Worm (Caenorhabditis elegans) whole organism, dauer: ENCODE results near the gene C03B1.9.

Source experiments
- unc-62 ChIP-seq: sonication (generic microtip); optimal IDR thresholded peaks from 2 replicates; lab custom pipeline; 2017; ENCODE audit warnings: missing biosample characterization, missing genetic modification reagents, missing genetic modification characterization

The C03B1.9 gene

DNA sequence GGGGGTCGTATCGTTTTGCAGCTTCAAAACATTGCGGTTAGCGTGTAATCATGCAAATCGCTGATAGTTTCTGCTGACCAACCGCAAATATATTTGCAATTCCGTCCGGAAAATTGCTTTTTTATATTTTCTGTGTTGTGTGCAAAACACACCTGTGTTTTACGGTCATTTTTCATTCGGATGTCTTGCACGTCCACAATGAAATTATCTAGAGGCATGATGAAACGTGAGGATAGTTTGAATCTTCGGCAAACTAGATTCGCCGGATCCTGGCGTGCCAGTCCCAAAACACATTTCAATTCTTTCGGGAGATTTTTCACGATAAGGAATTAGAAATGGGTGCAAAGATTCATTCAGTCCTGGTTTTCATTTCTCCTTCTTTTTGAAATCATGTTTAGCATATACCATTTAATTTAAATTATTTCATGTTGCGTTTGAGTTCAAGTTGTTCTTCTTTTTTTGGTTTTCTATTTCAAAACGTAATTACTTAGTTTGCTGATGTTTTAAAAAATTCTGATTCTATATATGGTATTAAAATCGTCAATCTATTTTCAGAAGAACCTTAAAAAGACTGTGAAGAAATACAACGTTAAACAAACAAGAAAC is 8.2 kb upstream of the C03B1.9 start, which contains the start of gene C03B1.5:
C03B1.5 (plus strand) TSS at position 556 of the 606 bp plus-strand sequence.
- no peak for TF ChIP-seq unc-62

DNA sequence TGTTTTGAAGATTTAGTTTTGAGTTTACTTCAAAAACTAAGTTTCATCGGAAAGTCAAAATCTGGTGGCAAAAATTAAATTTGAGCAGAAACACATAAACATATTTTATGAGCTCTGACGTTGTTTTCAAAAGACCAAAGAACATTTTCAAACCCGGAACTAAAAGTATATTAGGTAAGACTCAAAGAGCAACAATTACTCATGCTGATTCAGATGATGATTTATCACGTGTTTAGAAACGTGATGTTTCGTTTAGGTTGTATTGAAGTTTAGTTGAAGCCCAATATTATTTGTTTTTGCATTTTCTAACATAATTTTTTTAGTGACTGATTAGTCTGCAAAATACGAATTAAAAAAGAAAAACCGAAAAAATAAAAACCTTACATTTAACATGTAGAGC is 6.8 kb upstream of the C03B1.9 start:
- no peak for TF ChIP-seq unc-62

DNA sequence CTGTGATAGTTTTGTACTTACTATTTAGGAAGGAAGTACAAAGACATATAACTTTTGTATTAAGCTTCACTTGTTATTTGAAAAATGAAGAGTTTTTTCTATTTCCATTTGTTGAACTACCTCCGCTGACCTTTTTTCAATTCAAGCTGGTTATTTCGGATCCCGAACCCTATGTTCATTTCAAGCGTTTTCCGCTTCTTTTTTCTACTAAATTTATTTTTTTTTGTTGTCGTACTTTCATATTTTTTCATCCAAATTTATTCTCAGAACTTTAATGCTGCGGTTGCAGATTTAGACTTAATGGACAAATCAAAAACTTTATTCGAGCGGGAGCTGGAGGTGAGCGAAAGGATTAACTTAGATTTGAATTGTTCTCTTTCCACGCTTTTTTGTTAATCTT is 3.1 kb upstream of the C03B1.9 start, which contains the start of gene C03B1.6:
C03B1.6 (plus strand) TSS at position 301 of the 400 bp plus-strand sequence.
- no peak for TF ChIP-seq unc-62

DNA sequence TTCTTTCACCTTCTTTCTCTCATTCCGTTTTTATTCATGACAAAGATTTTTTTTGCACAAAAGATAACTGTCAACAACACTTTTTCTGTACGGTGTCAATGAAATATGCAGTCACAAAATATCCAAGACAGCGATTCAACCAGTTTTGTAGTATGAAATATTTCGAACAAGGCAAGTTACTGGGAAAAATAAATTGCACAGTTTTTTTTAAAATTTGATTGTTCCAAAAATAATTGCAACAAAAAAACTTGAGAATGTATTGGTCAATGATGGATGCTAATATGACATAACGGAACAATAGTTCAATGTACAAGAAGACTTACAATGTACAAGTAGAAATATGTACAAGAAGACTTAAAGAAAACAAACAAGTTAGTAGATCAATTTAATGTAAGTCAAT is 1.1 kb downstream of the C03B1.9 start:
- no peak for TF ChIP-seq unc-62

DNA sequence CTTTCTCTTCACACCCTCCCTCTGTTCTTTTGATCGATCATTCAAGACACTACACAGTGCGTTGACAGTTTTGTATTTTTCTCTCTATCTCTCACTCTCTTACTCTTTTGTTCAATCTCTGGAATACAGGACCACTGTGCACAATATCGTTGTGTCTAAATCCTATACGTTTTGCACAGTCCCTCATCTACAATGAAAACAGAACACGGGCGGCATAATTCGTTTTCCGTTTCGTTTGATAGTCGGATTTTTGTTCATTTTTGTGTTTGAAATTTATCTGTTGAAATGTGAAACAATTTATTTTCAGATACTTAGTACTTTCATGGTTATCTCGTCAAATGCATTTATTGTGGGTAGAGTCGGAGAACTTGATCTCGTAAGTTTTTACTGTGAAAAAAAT is 5.4 kb downstream of the C03B1.9 start, which contains the start of gene C03B1.7:
C03B1.7 (plus strand) TSS at position 301 of the 400 bp plus-strand sequence.
- no peak for TF ChIP-seq unc-62

DNA sequence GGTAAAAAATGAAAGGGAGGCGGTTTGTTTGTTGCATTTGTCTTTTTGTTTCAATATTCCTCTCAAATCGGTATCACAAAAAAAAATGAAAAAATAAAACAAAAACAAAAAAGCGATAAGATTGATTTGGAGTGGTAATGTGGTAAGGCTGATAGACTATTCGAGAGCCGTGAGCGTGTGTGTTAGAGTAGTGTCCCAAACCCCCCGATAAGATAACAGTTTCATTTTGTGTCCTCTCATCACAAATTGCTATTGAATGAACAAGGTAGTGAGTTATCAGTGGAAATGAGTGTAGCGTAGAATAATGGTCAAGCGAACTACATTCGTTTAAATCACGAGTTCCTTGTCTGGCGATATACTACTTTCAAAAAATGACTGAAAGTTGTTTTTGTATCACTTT is 8.5 kb downstream of the C03B1.9 start:
- no peak for TF ChIP-seq unc-62

DNA sequence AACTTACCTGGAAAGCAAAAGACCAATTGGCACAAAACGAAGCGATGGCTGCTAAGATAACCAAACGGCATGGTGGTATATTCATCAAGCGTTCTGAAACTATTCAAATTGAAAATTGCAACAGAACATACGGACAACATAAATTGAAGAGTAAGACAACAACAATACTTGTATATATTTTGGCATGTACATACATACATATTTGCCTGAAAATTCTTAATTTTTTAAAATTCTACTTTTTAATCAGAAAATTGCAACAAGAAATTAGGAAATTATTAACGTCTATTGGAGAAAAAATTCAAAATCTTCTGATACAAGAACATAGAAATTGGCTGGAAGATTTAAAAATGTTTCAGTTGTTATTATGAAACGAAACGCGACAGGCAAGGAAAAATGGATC is 9.0 kb downstream of the C03B1.9 start, which contains the start of gene C03B1.13:
C03B1.13 (minus strand) TSS at position 101 of the 400 bp plus-strand sequence.
- no peak for TF ChIP-seq unc-62

DNA sequence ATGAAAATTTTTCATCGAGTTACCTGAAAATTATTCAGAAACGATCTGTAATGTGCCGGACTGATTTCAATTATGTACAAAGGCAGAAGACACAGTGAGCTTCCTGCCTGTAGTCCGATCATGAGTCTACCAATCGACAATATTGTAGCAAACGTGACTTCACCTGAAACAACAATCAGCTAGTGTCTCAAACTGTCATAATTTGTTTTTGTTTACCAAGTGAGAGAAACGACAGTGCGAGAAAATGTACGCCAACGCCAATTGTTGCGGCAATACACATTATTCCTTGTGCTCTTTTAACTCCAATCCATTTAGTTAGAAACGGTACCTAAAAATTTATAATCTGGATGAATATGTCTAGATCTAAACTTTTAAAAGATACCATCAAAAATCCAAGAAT is 9.6 kb downstream of the C03B1.9 start:
- TF ChIP-seq unc-62 = no peak

DNA sequence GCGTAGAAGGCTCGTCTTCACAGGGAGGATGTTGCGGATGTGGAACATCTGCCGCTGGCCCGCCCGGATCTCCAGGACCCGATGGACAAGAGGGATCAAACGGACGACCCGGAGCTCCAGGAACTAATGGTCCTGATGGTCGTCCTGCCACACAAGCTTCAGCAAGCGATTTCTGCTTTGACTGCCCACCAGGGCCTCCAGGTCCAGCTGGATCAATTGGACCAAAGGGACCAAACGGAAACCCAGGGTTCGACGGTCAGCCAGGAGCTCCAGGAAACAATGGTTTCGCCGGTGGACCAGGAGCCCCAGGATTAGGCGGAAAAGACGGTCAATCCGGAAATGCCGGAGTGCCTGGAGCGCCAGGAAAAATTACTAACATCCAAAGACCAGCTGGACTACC is 12.3 kb downstream of the C03B1.9 start:
- no peak for TF ChIP-seq unc-62

DNA sequence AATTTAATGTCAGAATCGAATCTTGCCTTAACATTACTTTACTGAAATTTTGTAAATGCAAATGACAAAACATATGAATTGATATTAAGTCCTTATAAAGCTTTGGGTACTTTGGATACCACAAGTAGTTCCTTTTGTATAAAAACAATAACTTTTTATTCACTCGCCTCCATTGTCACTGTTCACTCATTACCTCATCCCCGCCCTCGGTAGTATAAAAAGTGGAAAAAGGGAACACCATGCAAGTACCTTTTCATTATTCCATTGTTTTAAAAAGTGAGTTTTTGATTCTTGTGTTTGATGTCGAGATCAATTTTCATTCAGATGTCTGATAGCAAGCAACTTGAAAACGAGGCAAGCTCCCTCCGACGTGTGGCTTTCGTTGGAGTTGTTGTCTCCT is 12.9 kb downstream of the C03B1.9 start, which contains the start of gene col-171:
col-171 (plus strand) TSS at position 301 of the 400 bp plus-strand sequence.
- TF ChIP-seq unc-62 = no peak

DNA sequence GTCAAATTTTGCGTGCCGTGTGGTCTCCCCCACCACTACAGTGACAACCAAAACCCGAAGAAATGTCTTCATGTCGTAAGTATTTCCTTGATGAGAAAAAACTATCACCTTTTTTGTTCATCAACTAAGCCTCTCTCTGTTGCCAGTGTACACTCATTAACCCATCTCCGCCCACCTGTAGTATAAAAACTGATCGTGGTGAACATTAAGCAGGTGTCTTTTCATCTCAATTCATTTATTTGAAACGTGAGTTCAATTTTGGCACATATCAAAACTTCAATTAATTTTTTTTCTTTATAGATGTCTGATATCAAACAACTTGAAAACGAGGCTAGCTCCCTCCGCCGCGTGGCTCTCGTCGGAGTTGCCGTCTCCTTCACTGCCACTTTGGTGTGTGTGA is 15.5 kb downstream of the C03B1.9 start, which contains the start of gene col-170:
col-170 (plus strand) TSS at position 301 of the 400 bp plus-strand sequence.
- no peak for TF ChIP-seq unc-62

DNA sequence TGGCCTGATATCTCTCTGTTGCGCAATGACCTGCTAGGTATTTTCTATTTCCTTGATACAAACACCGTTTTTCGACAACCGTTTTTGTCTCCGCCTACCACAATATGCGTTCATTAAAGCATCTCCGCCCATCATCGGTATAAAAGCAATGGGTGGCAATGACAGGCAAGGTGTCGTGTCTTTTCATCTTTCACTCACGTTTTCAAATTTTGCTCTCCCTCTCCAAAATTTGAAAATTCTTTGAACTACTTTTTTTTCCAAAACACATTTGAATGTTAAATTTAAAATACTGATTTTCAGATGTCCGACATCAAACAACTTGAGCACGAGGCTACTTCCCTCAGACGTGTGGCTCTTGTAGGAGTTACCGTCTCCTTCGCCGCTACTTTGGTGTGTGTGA is 18.1 kb downstream of the C03B1.9 start, which contains the start of gene col-169:
col-169 (plus strand) TSS at position 301 of the 400 bp plus-strand sequence.
- no peak for TF ChIP-seq unc-62

DNA sequence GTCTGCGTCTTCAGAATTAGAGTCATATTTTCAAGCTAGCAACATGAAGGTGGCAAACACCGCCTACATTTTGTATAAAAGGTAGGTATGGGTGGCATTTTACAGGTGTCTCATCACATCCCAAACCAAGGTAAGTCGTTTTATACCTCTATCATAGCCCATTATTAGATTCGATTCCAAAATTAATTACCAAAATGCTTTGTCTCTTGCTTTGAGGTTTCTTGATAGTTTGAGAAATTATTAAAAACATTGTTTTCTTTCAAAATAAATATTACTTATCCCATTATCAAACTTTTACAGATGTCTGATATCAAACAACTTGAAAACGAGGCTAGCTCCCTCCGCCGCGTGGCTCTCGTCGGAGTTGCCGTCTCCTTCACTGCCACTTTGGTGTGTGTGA is 20.8 kb downstream of the C03B1.9 start, which contains the start of gene col-168:
col-168 (plus strand) TSS at position 301 of the 400 bp plus-strand sequence.
- TF ChIP-seq unc-62 = no peak

DNA sequence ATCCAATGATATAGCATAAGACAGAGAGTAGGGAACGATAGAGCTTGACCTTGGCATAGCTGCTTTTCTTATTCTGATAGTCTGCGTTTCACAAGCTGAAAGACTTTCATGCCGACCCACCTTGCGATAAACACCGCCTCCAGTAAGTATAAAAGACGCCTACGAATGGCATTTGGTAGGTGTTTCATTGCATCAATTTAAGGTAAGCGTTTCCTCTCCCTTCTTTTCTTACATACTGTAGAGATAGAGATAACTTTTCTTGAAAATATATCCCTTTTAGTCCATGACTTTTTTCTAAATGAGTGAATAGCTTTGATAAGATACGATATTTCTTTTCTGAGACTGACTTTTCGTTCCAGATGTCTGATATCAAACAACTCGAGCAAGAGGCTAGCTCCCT is 23.8 kb downstream of the C03B1.9 start, which contains the start of gene col-167:
col-167 (plus strand) TSS at position 360 of the 400 bp plus-strand sequence.
- no peak for TF ChIP-seq unc-62

DNA sequence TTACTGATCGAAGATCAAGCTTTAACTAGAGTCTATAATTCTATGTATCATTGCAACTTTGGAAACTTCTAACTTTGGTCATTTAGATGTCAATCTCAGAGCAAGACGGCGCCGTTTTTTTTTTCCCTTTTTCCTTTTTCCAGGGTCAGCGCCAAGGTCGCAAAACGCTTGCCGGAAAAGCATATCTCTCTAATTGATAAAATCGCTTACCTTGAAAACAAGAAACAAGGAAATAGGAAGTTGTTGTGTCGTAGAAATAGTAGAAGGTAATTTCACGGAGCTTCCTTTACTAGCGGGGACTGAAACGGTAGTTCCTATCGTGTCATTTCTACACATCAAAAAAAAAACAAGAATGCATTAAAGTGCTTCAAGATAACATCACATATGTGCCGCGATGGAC is 25.5 kb downstream of the C03B1.9 start:
- TF ChIP-seq unc-62 = no peak

DNA sequence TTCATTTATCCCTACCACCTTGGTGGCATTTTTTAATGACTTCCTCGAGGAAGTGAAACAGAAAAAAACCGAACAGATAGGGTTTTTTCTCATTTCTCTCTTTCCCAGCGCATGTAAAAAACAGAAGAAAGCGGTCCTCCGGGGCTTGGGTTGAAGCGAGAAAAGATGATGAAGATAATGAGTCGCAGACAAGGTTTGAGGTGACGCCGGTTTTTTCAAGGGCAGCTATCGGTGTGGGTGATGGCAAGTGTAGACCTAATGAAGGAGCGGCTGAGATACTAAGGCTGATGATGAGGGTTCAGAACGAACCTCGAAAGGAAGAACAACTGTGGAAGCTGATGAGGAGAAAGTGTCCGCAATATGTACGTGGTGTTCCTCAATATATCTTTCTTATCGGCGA is 26.0 kb downstream of the C03B1.9 start:
- TF ChIP-seq unc-62 = no peak

DNA sequence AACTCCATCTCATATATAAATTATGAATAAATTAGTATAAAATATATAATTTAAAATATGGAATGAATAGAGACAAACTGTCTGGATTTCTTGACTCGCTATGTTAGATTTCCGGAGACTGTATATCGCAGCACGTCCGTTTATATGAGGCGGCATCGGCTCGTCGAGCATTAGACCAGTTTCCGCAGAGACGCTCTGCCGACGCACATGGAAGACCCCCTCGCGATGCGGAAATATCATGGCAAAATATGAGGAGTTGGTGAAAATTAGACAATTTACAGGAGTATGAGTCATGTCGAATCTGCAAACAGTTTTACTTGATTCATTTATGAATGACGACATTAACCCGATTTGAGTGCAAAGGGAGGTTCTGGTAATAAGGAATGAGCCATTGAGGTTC is 27.4 kb downstream of the C03B1.9 start, which contains the start of gene chtb-3:
chtb-3 (minus strand) TSS at position 101 of the 400 bp plus-strand sequence.
- no peak for TF ChIP-seq unc-62

DNA sequence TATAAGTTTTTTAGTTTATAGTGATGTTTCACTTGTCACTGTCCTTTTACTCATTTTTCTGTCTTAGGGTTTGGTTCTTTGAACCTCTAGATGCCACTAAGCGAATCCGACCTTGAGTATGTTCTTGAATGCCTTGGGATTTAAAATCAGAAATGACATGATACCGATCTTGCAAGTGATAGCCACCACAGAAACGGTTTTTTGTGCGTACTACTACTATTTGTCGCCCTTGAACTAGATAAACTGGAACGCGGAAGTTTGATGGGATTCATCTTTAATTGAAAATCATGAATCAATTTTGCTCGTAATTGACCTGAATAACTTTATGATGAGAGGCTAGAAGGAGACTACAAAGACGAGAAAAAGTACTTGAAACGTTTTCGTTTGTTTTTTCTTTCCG is 28.1 kb downstream of the C03B1.9 start:
- TF ChIP-seq unc-62 = no peak
